Worm (Caenorhabditis elegans) whole organism, L4 larva: ENCODE data around the gene C25H3.10.

Experiments
- R02D3.7 ChIP-seq: fragments of 150-350 bp; sonication (generic microtip); optimal IDR thresholded peaks from 3 replicates; lab custom pipeline; 2014; ENCODE audit warnings: missing biosample characterization, missing genetic modification characterization
- nhr-28 ChIP-seq: fragments of 150-350 bp; optimal IDR thresholded peaks from 2 replicates; lab custom pipeline; 2014; ENCODE audit warnings: missing biosample characterization, missing genetic modification characterization
- zag-1 ChIP-seq: fragments of 150-350 bp; optimal IDR thresholded peaks from 2 replicates; lab custom pipeline; 2014; ENCODE audit warnings: missing biosample characterization, missing genetic modification characterization
- zfp-3 ChIP-seq: fragments of 200-800 bp; sonication (Bioruptor generic); conservative IDR thresholded peaks from 2 replicates; pipeline ENCODE4 v1.3.6; 2022; ENCODE audit warnings: missing genetic modification reagents, missing genetic modification characterization, missing compliant biosample characterization

DNA sequence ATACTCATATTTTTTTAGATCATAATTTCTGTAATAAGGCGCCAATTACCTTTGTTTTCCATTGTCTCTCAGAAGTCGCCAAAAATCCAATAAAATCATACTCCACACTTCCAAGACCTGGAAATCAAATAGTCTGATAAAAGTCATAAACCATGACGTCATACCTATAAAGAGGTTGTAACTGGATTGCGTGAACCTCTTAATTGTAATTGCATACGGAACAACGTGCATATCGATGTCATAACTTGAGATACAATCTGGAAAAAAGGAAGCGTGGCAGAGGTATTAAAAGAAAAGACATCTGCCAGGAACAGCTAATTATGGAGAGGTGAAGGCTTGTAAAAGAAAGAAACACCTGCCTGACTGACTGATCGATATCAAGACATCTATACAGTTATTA is 46.3 kb upstream of the C25H3.10 start, which contains the start of gene F10C1.9:
- TF ChIP-seq R02D3.7 (tag; lab: Kevin White, UChicago), result no peak
- TF ChIP-seq nhr-28 (tag; lab: Kevin White, UChicago), result no peak
- TF ChIP-seq zfp-3, result no peak
- TF ChIP-seq zag-1 (tag; lab: Kevin White, UChicago), result no peak
